Fruit fly (Drosophila melanogaster): ENCODE results near the gene oc.

oc gene

DNA sequence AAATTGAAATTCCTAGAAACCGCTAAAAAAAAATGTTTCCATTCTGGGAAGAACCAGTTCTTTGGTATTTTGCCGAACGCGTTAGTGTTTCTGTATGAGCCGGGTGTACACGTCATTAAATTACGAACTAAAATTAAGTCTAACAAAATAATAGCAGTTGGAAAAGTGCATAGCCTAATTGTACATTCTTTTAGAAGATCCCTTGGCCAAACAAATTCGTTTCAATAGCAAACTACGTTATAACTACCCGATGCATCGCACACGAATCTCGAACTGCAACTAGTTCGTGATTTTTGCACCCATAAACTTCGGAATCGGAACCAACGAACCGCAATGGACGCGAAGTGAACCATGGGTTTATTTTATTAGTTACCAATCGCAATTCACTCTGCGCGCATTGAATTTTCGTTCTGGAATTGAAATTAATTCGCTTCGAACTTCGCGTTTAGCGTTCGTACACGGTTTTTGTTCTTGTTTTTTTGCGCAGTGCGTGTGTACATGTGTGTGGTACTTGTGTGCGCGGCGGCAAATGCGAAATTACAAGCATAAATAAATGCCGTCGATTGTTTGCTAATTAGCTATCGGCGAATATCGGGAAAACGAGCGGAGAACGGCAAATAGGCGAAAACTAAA, 30.8 kb upstream of the oc start, which contains the start of gene CAH3 (continued):
- TF ChIP-seq CG14667 (GFP tag; IDR thresholded peaks at IDR 0.05), result peak; percentile 80
- peak; percentile 90 for TF ChIP-seq CG9932 (GFP tag; IDR thresholded peaks at IDR 0.05)
- TF ChIP-seq her (GFP tag; optimal IDR thresholded peaks at IDR 0.05), result peak; percentile 94
- no peak for TF ChIP-seq hbn (GFP tag; IDR thresholded peaks at IDR 0.05; ENCODE audit: partially characterized antibody)
- peak; percentile 95 for TF ChIP-seq Hsf (GFP tag; optimal IDR thresholded peaks at IDR 0.05)
- peak; percentile 94 for TF ChIP-seq CG7372 (GFP tag; IDR thresholded peaks at IDR 0.05)
- TF ChIP-seq cg (GFP tag; optimal IDR thresholded peaks at IDR 0.05), result no peak
- peak; percentile 95 for TF ChIP-seq Dad (GFP tag; optimal IDR thresholded peaks at IDR 0.05)
- no peak; the same call in 1 of the 2 replicates for TF ChIP-seq CG42726 (GFP tag; IDR thresholded peaks at IDR 0.05; ENCODE audit: partially characterized antibody)
- peak; percentile 88 for TF ChIP-seq CG18476 (GFP tag; optimal IDR thresholded peaks at IDR 0.05)
- TF ChIP-seq zfh1 (GFP tag; IDR thresholded peaks at IDR 0.05), result peak; percentile 96
- TF ChIP-seq NK7.1 (GFP tag; optimal IDR thresholded peaks at IDR 0.05), result peak; percentile 90
- TF ChIP-seq cwo (GFP tag; optimal IDR thresholded peaks at IDR 0.05), result peak; percentile 88
- peak; percentile 50 for TF ChIP-seq pros (GFP tag; optimal IDR thresholded peaks at IDR 0.05)
- peak; percentile 94 for TF ChIP-seq nom (GFP tag; optimal IDR thresholded peaks at IDR 0.05)
- peak; percentile 57; the same call in 1 of the 2 replicates for TF ChIP-seq CG4360 (GFP tag; IDR thresholded peaks at IDR 0.05)
- TF ChIP-seq tio (GFP tag; optimal IDR thresholded peaks at IDR 0.05), result peak; percentile 90
- peak; percentile 96 for TF ChIP-seq PHDP (tag; optimal IDR thresholded peaks at IDR 0.05)
- peak; percentile 95 for TF ChIP-seq CG2120 (GFP tag; optimal IDR thresholded peaks at IDR 0.05)
- TF ChIP-seq CG4282 (GFP tag; optimal IDR thresholded peaks at IDR 0.05), result peak; percentile 86
- TF ChIP-seq ara (GFP tag; IDR thresholded peaks at IDR 0.05), result peak; percentile 90
- peak; percentile 76 for TF ChIP-seq gfzf (GFP tag; optimal IDR thresholded peaks at IDR 0.05)
- no peak for TF ChIP-seq h (optimal IDR thresholded peaks at IDR 0.05)
- peak; percentile 80 for TF ChIP-seq CG3065 (GFP tag; optimal IDR thresholded peaks at IDR 0.05)
- peak; percentile 69 for TF ChIP-seq CG7928 (GFP tag; optimal IDR thresholded peaks at IDR 0.05)
- peak in 1 of 2 experiments; percentile 79 for TF ChIP-seq insv (GFP tag; optimal IDR thresholded peaks at IDR 0.05)
- TF ChIP-seq onecut (GFP tag; IDR thresholded peaks at IDR 0.05), result peak; percentile 91
- peak; percentile 94 for TF ChIP-seq CG34376 (GFP tag; optimal IDR thresholded peaks at IDR 0.05)
- peak; percentile 78 for TF ChIP-seq CG30020 (tag; optimal IDR thresholded peaks at IDR 0.05)
- peak; percentile 91 to 95 for TF ChIP-seq Hr51 (GFP tag; optimal IDR thresholded peaks at IDR 0.05)
- TF ChIP-seq CG15011 (GFP tag; optimal IDR thresholded peaks at IDR 0.05), result peak; percentile 85
- TF ChIP-seq CG14014 (GFP tag; IDR thresholded peaks at IDR 0.05), result peak; percentile 93
- no peak for TF ChIP-seq D (optimal IDR thresholded peaks at IDR 0.05)
- peak; percentile 91 for TF ChIP-seq D (GFP tag; optimal IDR thresholded peaks at IDR 0.05)
- peak; percentile 63 for TF ChIP-seq CG9797 (GFP tag; optimal IDR thresholded peaks at IDR 0.05)
- peak; percentile 88 to 95 for TF ChIP-seq chif (GFP tag; optimal IDR thresholded peaks at IDR 0.05)
- TF ChIP-seq CG6654 (GFP tag; optimal IDR thresholded peaks at IDR 0.05), result peak; percentile 82
- peak; percentile 94 for TF ChIP-seq CrebB (tag; optimal IDR thresholded peaks at IDR 0.05)
- TF ChIP-seq Scr (GFP tag; IDR thresholded peaks at IDR 0.05; ENCODE audit: partially characterized antibody), result 0 out of 2 replicates have a peak, but pooled peaks have one; percentile 35
- peak; percentile 68 for TF ChIP-seq CG17612 (GFP tag; IDR thresholded peaks at IDR 0.05)
- 0 out of 3 replicates have a peak, but pooled peaks have one; percentile 35 for TF ChIP-seq CG6791 (GFP tag; IDR thresholded peaks at IDR 0.05; ENCODE audit: partially characterized antibody)
- TF ChIP-seq jumu (GFP tag; optimal IDR thresholded peaks at IDR 0.05), result peak; percentile 93
- peak; percentile 11 for TF ChIP-seq CG7745 (tag; optimal IDR thresholded peaks at IDR 0.05)
- peak; percentile 69 for TF ChIP-seq CG3995 (GFP tag; optimal IDR thresholded peaks at IDR 0.05)
- peak; percentile 80 for TF ChIP-seq Hmx (GFP tag; optimal IDR thresholded peaks at IDR 0.05)
- peak; percentile 93 for TF ChIP-seq tin (GFP tag; optimal IDR thresholded peaks at IDR 0.05)
- TF ChIP-seq Rfx (GFP tag; IDR thresholded peaks at IDR 0.05), result peak; percentile 95
- peak; percentile 90 for TF ChIP-seq CG6765 (GFP tag; optimal IDR thresholded peaks at IDR 0.05)
- no peak for TF ChIP-seq bigmax (GFP tag; optimal IDR thresholded peaks at IDR 0.05)
- peak; percentile 79 for TF ChIP-seq CG10959 (GFP tag; IDR thresholded peaks at IDR 0.05)
